Worm (Caenorhabditis elegans) whole organism, L4 larva: ENCODE data around the gene F54H12.4.

ENCODE experiments used
- fkh-10 ChIP-seq: fragments of 150-350 bp; optimal IDR thresholded peaks from 2 replicates; lab custom pipeline; 2014; ENCODE audit warnings: missing biosample characterization, missing genetic modification reagents, missing genetic modification characterization
- madf-9 ChIP-seq: fragments of 200-800 bp; sonication (Bioruptor generic); conservative IDR thresholded peaks from 2 replicates; pipeline ENCODE4 v1.3.6; 2022; ENCODE audit warnings: missing genetic modification reagents, missing genetic modification characterization, missing compliant biosample characterization
- nhr-11 ChIP-seq: fragments of 150-350 bp; optimal IDR thresholded peaks from 2 replicates; lab custom pipeline; 2014; ENCODE audit warnings: missing biosample characterization, missing genetic modification characterization
- nhr-237 ChIP-seq: sonication (generic microtip); optimal IDR thresholded peaks from 2 replicates; lab custom pipeline; 2017; ENCODE audit warnings: missing biosample characterization, missing genetic modification characterization
- spr-1 ChIP-seq: sonication (generic microtip); optimal IDR thresholded peaks from 2 replicates; lab custom pipeline; 2016; ENCODE audit warnings: mild to moderate bottlenecking, missing genetic modification characterization, missing compliant biosample characterization
- ztf-11 ChIP-seq: fragments of 150-350 bp; optimal IDR thresholded peaks from 2 replicates; lab custom pipeline; 2014; ENCODE audit warnings: missing biosample characterization, missing genetic modification characterization

ce11 chrIII:7996353-7996752 lies 33.8 kb upstream of the F54H12.4 start, which contains the start of gene npr-17:
- no peak for TF ChIP-seq nhr-237
- TF ChIP-seq nhr-11 (tag; lab: Kevin White, UChicago) = no peak
- no peak for TF ChIP-seq fkh-10 (GFP tag; lab: Kevin White, UChicago)
- no peak for TF ChIP-seq spr-1 (tag; lab: Kevin White, UChicago)
- TF ChIP-seq madf-9 (GFP tag; lab: Robert Waterston, UW) = no peak
- no peak for TF ChIP-seq ztf-11 (tag; lab: Kevin White, UChicago)
